Worm (Caenorhabditis elegans) whole organism, L1 larva: ENCODE results near the gene mtm-5.

ENCODE experiments used
- C04F5.9 ChIP-seq: sonication (generic microtip); optimal IDR thresholded peaks from 2 replicates; lab custom pipeline; 2016; ENCODE audit warnings: missing genetic modification characterization, missing compliant biosample characterization
- C16A3.4 ChIP-seq: fragments of 150-350 bp; optimal IDR thresholded peaks from 2 replicates; lab custom pipeline; 2014; ENCODE audit warnings: missing biosample characterization, missing genetic modification characterization
- C34B4.2 ChIP-seq: sonication (generic microtip); optimal IDR thresholded peaks from 2 replicates; lab custom pipeline; 2017; ENCODE audit warnings: mild to moderate bottlenecking, missing genetic modification characterization, missing compliant biosample characterization
- F16B12.6 ChIP-seq: fragments of 150-350 bp; optimal IDR thresholded peaks from 2 replicates; lab custom pipeline; 2014; ENCODE audit warnings: missing biosample characterization, missing genetic modification characterization
- aha-1 ChIP-seq: fragments of 150-350 bp; optimal IDR thresholded peaks from 2 replicates; lab custom pipeline; 2014; ENCODE audit warnings: missing biosample characterization, missing genetic modification characterization
- aly-2 ChIP-seq: fragments of 150-350 bp; optimal IDR thresholded peaks from 2 replicates; lab custom pipeline; 2014; ENCODE audit warnings: missing biosample characterization, missing genetic modification characterization
- blmp-1 ChIP-seq: fragments of 150-350 bp; optimal IDR thresholded peaks from 2 replicates; lab custom pipeline; 2014; ENCODE audit warnings: missing biosample characterization, missing genetic modification characterization
- ceh-63 ChIP-seq: fragments of 200-800 bp; sonication (Bioruptor generic); optimal IDR thresholded peaks from 2 replicates; lab custom pipeline; 2018; ENCODE audit warnings: mild to moderate bottlenecking, missing genetic modification characterization, missing compliant biosample characterization
- ceh-88 ChIP-seq: fragments of 200-800 bp; sonication (Bioruptor generic); IDR thresholded peaks from 2 replicates; pipeline ENCODE4 v1.3.6; 2022; ENCODE audit warnings: missing genetic modification characterization, missing compliant biosample characterization
- elt-2 ChIP-seq: sonication (generic microtip); optimal IDR thresholded peaks from 2 replicates; lab custom pipeline; 2016; ENCODE audit warnings: missing genetic modification characterization, mild to moderate bottlenecking, inconsistent platforms, missing compliant biosample characterization, missing genetic modification reagents
- elt-3 ChIP-seq, 6 experiments: fragments of 150-350 bp in 1 of 6; sonication (generic microtip); optimal IDR thresholded peaks; 2 replicates each; lab custom pipeline; 2017 to 2018; ENCODE audit warnings: missing biosample characterization in 6 of 6, missing genetic modification characterization in 6 of 6, inconsistent platforms in 1 of 6
- ets-5 ChIP-seq: fragments of 200-800 bp; sonication (Bioruptor generic); IDR thresholded peaks from 2 replicates; pipeline ENCODE4 v1.3.6; 2022; ENCODE audit warnings: missing genetic modification characterization, missing compliant biosample characterization
- fkh-10 ChIP-seq: sonication (generic microtip); optimal IDR thresholded peaks from 2 replicates; lab custom pipeline; 2017; ENCODE audit warnings: missing biosample characterization, missing genetic modification reagents, missing genetic modification characterization
- grh-1 ChIP-seq: fragments of 200-800 bp; sonication (Bioruptor generic); IDR thresholded peaks from 2 replicates; pipeline ENCODE4 v1.3.6; 2022; ENCODE audit warnings: missing genetic modification reagents, missing genetic modification characterization, missing compliant biosample characterization
- hlh-17 ChIP-seq: fragments of 200-800 bp; sonication (Bioruptor generic); optimal IDR thresholded peaks from 2 replicates; lab custom pipeline; 2018; ENCODE audit warnings: missing genetic modification characterization, mild to moderate bottlenecking, missing compliant biosample characterization, moderate library complexity, borderline replicate concordance
- hpl-2 ChIP-seq: fragments of 150-350 bp; optimal IDR thresholded peaks from 2 replicates; lab custom pipeline; 2014; ENCODE audit warnings: missing biosample characterization, missing genetic modification reagents, missing genetic modification characterization
- irx-1 ChIP-seq: sonication (generic microtip); optimal IDR thresholded peaks from 2 replicates; lab custom pipeline; 2016; ENCODE audit warnings: missing genetic modification characterization, missing compliant biosample characterization
- isw-1 ChIP-seq: fragments of 200-800 bp; sonication (Bioruptor generic); IDR thresholded peaks from 2 replicates; pipeline ENCODE4 v1.3.6; 2022; ENCODE audit warnings: missing genetic modification characterization, missing compliant biosample characterization
- jun-1 ChIP-seq: fragments of 150-350 bp; optimal IDR thresholded peaks from 2 replicates; lab custom pipeline; 2014; ENCODE audit warnings: missing biosample characterization, missing genetic modification reagents, missing genetic modification characterization
- lin-13 ChIP-seq: fragments of 150-350 bp; optimal IDR thresholded peaks from 2 replicates; lab custom pipeline; 2014; ENCODE audit warnings: missing biosample characterization, missing genetic modification reagents, missing genetic modification characterization
- lin-14 ChIP-seq: fragments of 200-800 bp; sonication (Bioruptor generic); optimal IDR thresholded peaks from 2 replicates; lab custom pipeline; 2018; ENCODE audit warnings: mild to moderate bottlenecking, missing genetic modification characterization, moderate library complexity, missing compliant biosample characterization
- mab-9 ChIP-seq: fragments of 200-800 bp; sonication (Bioruptor generic); IDR thresholded peaks from 2 replicates; pipeline ENCODE4 v1.3.6; 2022; ENCODE audit warnings: missing genetic modification reagents, missing genetic modification characterization, missing compliant biosample characterization
- mef-2 ChIP-seq: fragments of 150-350 bp; optimal IDR thresholded peaks from 2 replicates; lab custom pipeline; 2014; ENCODE audit warnings: missing biosample characterization, missing genetic modification characterization
- nhr-11 ChIP-seq: fragments of 150-350 bp; optimal IDR thresholded peaks from 2 replicates; lab custom pipeline; 2014; ENCODE audit warnings: missing biosample characterization, missing genetic modification characterization
- nhr-20 ChIP-seq: sonication (generic microtip); optimal IDR thresholded peaks from 2 replicates; lab custom pipeline; 2016; ENCODE audit warnings: mild to moderate bottlenecking, missing genetic modification characterization, missing compliant biosample characterization
- nhr-28 ChIP-seq: fragments of 150-350 bp; optimal IDR thresholded peaks from 2 replicates; lab custom pipeline; 2014; ENCODE audit warnings: missing biosample characterization, missing genetic modification characterization
- nhr-71 ChIP-seq: sonication (generic microtip); optimal IDR thresholded peaks from 2 replicates; lab custom pipeline; 2016; ENCODE audit warnings: mild to moderate bottlenecking, missing genetic modification characterization, moderate library complexity, missing compliant biosample characterization
- nhr-76 ChIP-seq: sonication (generic microtip); optimal IDR thresholded peaks from 2 replicates; lab custom pipeline; 2017; ENCODE audit warnings: missing biosample characterization, missing genetic modification characterization
- nhr-77 ChIP-seq: fragments of 150-350 bp; optimal IDR thresholded peaks from 2 replicates; lab custom pipeline; 2014; ENCODE audit warnings: missing biosample characterization, missing genetic modification characterization
- nhr-84 ChIP-seq: sonication (generic microtip); optimal IDR thresholded peaks from 2 replicates; lab custom pipeline; 2017; ENCODE audit warnings: missing biosample characterization, missing genetic modification characterization
- nhr-85 ChIP-seq: sonication (generic microtip); peaks from one replicate; lab custom pipeline; 2016; ENCODE audit warnings: missing genetic modification characterization, inconsistent platforms, missing compliant biosample characterization
- pax-3 ChIP-seq: fragments of 200-800 bp; sonication (Bioruptor generic); optimal IDR thresholded peaks from 2 replicates; lab custom pipeline; 2018; ENCODE audit warnings: mild to moderate bottlenecking, missing genetic modification characterization, moderate library complexity, missing compliant biosample characterization
- snpc-4 ChIP-seq: fragments of 150-350 bp; optimal IDR thresholded peaks from 2 replicates; lab custom pipeline; 2014; ENCODE audit warnings: missing biosample characterization, missing genetic modification characterization
- tlp-1 ChIP-seq: fragments of 150-350 bp; optimal IDR thresholded peaks from 2 replicates; lab custom pipeline; 2014; ENCODE audit warnings: missing biosample characterization, missing genetic modification characterization
- unc-130 ChIP-seq: fragments of 150-350 bp; optimal IDR thresholded peaks from 2 replicates; lab custom pipeline; 2017; ENCODE audit warnings: missing biosample characterization, missing genetic modification characterization, inconsistent platforms
- unc-30 ChIP-seq: sonication (generic microtip); optimal IDR thresholded peaks from 2 replicates; lab custom pipeline; 2017; ENCODE audit warnings: missing biosample characterization, missing genetic modification characterization
- unc-86 ChIP-seq: sonication (generic microtip); optimal IDR thresholded peaks from 2 replicates; lab custom pipeline; 2016; ENCODE audit warnings: missing genetic modification characterization, missing compliant biosample characterization
- vab-15 ChIP-seq: sonication (generic microtip); optimal IDR thresholded peaks from 2 replicates; lab custom pipeline; 2017; ENCODE audit warnings: missing genotype, mild to moderate bottlenecking, missing genetic modification characterization, missing compliant biosample characterization
- xbp-1 ChIP-seq: sonication (generic microtip); optimal IDR thresholded peaks from 2 replicates; lab custom pipeline; 2016; ENCODE audit warnings: missing genetic modification characterization, missing compliant biosample characterization
- zag-1 ChIP-seq: fragments of 150-350 bp; optimal IDR thresholded peaks from 2 replicates; lab custom pipeline; 2014; ENCODE audit warnings: missing biosample characterization, missing genetic modification characterization
- ztf-11 ChIP-seq, 2 experiments: sonication (generic microtip); optimal IDR thresholded peaks; 2 replicates each; lab custom pipeline; 2016 to 2017; ENCODE audit warnings: missing genetic modification characterization in 2 of 2, missing biosample characterization in 1 of 2, missing compliant biosample characterization in 1 of 2
- ztf-4 ChIP-seq: fragments of 150-350 bp; optimal IDR thresholded peaks from 2 replicates; lab custom pipeline; 2014; ENCODE audit warnings: missing biosample characterization, missing genetic modification characterization

mtm-5 gene

DNA sequence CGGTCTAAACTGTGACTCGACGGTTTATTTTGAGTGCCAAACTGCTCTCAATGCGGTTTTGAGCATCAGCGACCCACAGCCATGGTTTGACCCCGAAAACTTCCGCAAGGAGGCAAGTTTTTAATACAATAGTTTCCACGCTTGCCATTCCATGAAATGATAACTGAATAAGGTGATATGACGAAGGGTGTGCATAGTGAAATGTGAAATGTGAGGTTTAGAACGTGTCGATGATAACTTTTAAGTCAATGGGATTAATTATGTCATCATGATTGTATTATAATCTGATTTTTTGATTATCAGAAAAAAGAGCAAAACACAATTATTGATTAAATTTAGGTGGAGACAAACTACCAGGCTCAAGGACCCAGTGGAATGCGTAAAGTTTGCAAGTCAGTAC, 12.1 kb upstream of the mtm-5 start:
- TF ChIP-seq mef-2 (tag; lab: Kevin White, UChicago) (no peak), elt-2 (tag; lab: Kevin White, UChicago) (peak; percentile 64)

DNA sequence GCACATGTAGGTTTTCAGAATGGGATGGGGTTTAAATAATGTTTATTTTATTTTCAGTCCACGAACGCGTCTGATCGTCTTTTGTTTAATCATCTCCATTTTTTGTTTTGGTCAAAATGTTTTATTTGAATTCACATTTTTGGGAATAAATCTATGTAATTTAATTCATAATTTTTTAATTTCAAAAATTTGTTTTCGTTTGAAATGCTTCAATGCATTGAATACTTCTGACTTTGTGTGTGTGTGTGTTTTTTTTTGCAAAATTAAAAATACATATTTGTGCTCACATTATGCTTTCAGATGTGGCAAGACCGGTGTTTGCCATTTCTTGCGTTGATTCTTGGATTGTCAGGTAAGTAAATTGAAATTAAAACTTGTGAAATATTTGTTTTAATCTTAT, 11.7 kb upstream of the mtm-5 start, which contains the start of gene nspg-13:
TSS of gene nspg-13 (plus strand) at position 301 of the 400 bp plus-strand sequence.
- TF ChIP-seq C04F5.9 (tag; lab: Kevin White, UChicago) = no peak

DNA sequence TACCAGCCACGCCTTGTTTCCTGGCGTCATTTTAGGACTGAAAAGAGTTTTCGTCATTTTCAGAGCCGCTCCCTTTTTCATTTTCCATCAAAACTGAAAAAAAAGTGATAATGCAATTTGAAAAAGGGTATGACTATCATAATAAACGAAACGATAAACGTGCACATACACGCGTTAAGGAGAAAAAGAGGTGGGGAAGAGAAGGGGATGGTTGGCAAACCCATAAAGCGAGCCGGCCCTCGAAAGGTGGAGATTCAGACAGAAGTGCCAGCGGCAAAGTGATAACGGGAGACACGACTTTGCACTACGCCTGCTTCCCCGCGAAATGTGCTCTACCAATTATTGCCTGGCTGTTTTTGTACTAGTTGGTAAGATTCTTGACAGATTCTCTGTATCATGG, 9.6 kb upstream of the mtm-5 start, which contains the start of gene nspg-14:
TSS of gene nspg-14 (plus strand) at position 250 of the 400 bp plus-strand sequence.
- TF ChIP-seq elt-3 (tag; optimal IDR thresholded peaks at IDR 0.05; lab: Kevin White, UChicago) (no peak), lin-14 (GFP tag; lab: Kevin White, UChicago) (peak; percentile 10), elt-2 (tag; lab: Kevin White, UChicago) (peak; percentile 61), nhr-84 (tag; lab: Kevin White, UChicago) (no peak)

DNA sequence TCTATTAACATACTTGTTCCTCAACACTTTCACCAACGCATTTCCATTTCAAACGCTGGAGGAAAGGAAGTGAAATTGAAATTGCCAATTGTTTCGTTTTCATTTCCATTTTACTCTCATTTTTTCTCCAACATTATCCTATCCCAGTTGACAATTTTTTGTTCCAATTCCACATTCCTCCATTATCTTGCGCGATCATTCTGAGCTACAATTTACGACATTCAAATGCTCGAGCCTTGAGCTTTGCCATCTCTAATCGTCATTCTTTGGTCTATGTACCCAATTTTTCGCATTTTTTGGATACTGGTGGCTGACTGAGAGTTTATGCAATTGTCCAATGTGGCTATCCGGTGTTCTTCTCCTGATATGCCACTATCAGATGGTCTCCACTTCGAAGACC, 6.4 kb upstream of the mtm-5 start, which contains the start of gene Y34B4A.10:
TSS of gene Y34B4A.10 (plus strand) at position 301 of the 400 bp plus-strand sequence.
- TF ChIP-seq blmp-1 (tag; lab: Kevin White, UChicago) (peak; percentile 29), xbp-1 (tag; lab: Kevin White, UChicago) (no peak)
- TF ChIP-seq, all 84 proteins: peak for 1

DNA sequence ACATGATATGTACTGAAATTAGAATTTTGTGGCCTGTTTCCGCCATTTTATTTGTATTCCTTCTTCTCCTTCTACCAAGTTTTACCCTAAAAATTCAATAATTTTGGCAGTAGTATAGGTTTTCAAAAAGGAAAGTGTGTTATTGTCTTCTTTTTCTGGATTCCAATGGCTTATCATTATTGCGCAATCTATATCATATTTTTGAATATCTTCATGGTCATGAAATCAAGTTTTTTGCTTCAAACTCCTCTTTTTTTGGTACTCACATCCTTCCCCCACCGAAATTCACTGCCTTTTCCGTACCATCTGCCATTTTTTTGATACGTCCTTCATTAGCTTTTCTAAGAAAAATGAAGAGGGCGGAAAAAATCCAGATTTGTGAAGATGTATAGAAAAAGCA, 5.5 kb upstream of the mtm-5 start:
- TF ChIP-seq unc-130 (tag; lab: Kevin White, UChicago) (no peak), nhr-28 (tag; lab: Kevin White, UChicago) (no peak), grh-1 (GFP tag; lab: Robert Waterston, UW) (no peak), C34B4.2 (tag; lab: Kevin White, UChicago) (no peak), lin-14 (GFP tag; lab: Kevin White, UChicago) (no peak), irx-1 (no peak), mef-2 (tag; lab: Kevin White, UChicago) (no peak), zag-1 (tag; lab: Kevin White, UChicago) (no peak), aha-1 (tag; lab: Kevin White, UChicago) (no peak), mab-9 (GFP tag; lab: Robert Waterston, UW) (no peak), fkh-10 (no peak), ztf-4 (tag; lab: Kevin White, UChicago) (no peak), ceh-63 (GFP tag; lab: Kevin White, UChicago) (no peak)

DNA sequence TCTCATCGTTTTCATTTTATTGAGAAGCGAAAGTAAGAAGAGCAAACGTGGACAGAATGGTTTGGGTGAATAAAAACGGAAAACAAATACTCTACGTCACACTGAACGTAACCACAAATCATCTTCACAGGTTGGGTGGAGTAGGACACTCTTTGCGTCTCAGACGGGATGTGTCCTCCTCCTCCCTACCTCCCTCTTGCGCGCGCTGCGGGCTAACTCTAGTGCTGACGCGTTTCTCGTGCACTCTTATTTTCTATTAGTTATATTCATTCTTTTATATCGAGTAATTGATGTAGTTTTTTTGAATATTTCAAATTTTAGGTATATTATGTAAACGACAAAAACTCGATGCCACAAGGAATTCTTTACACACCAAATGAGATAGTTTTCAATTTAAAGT, 833 bp upstream of the mtm-5 start, which contains the start of gene Y34B4A.7:
TSS of gene Y34B4A.7 (plus strand) at position 297 of the 400 bp plus-strand sequence.
- peak; percentile 89 for TF ChIP-seq nhr-85
- TF ChIP-seq jun-1 (tag; lab: Kevin White, UChicago) = peak; percentile 5
- peak; percentile 27 for TF ChIP-seq unc-130 (tag; lab: Kevin White, UChicago)
- no peak for TF ChIP-seq aly-2 (tag; lab: Kevin White, UChicago)
- TF ChIP-seq vab-15 (tag; lab: Kevin White, UChicago) = no peak
- TF ChIP-seq nhr-11 (tag; lab: Kevin White, UChicago) = peak; percentile 16
- TF ChIP-seq ets-5 (GFP tag; lab: Robert Waterston, UW) = no peak
- TF ChIP-seq unc-30 (tag; lab: Kevin White, UChicago) = no peak
- no peak for TF ChIP-seq tlp-1
- no peak for TF ChIP-seq nhr-76 (tag; lab: Kevin White, UChicago)
- no peak for TF ChIP-seq isw-1 (GFP tag; lab: Robert Waterston, UW)
- peak; percentile 90 for TF ChIP-seq blmp-1 (tag; lab: Kevin White, UChicago)
- TF ChIP-seq C16A3.4 (tag; lab: Kevin White, UChicago) = peak; percentile 63
- no peak for TF ChIP-seq pax-3 (tag; lab: Kevin White, UChicago)
- TF ChIP-seq mef-2 (tag; lab: Kevin White, UChicago) = no peak
- peak in 1 of 2 experiments; percentile 53 for TF ChIP-seq ztf-11 (tag; optimal IDR thresholded peaks at IDR 0.05; lab: Kevin White, UChicago)
- TF ChIP-seq nhr-71 = peak; percentile 82
- peak; percentile 45 for TF ChIP-seq snpc-4 (tag; lab: Kevin White, UChicago)
- TF ChIP-seq mab-9 (GFP tag; lab: Robert Waterston, UW) = no peak
- peak; percentile 86 for TF ChIP-seq xbp-1 (tag; lab: Kevin White, UChicago)
- peak; percentile 65 for TF ChIP-seq unc-86 (tag; lab: Kevin White, UChicago)
- TF ChIP-seq hlh-17 (GFP tag; lab: Kevin White, UChicago) = no peak
- peak; percentile 92 for TF ChIP-seq lin-14 (GFP tag; lab: Kevin White, UChicago)
- no peak for TF ChIP-seq hpl-2
- no peak for TF ChIP-seq ceh-88 (GFP tag; lab: Robert Waterston, UW)
- TF ChIP-seq lin-13 (GFP tag; lab: Kevin White, UChicago) = peak; percentile 51
- TF ChIP-seq F16B12.6 (tag; lab: Kevin White, UChicago) = peak; percentile 32
- TF ChIP-seq irx-1 = peak; percentile 59
- peak; percentile 82 for TF ChIP-seq nhr-20
- TF ChIP-seq nhr-77 (tag; lab: Kevin White, UChicago) = no peak
